Fruit fly (Drosophila melanogaster) whole organism, embryonic: ENCODE measurements around the gene Iru.
A peak's percentile ranks its signal among the peaks of the same experiment; 100 is the strongest.

Experiments
- Bteb2 ChIP-seq: fragments of 200-800 bp; sonication (Bioruptor generic); optimal IDR thresholded peaks from 2 replicates; lab custom pipeline; 2016; ENCODE audit warnings: missing biosample characterization, missing genetic modification characterization
- CG10267 ChIP-seq: fragments of 200-800 bp; sonication (Bioruptor generic); optimal IDR thresholded peaks from 2 replicates; lab custom pipeline; 2018; ENCODE audit warnings: missing biosample characterization, mild to moderate bottlenecking, missing genetic modification characterization, moderate library complexity
- CG10321 ChIP-seq: fragments of 200-800 bp; sonication (Bioruptor generic); IDR thresholded peaks from 2 replicates; pipeline ENCODE4 v1.3.6; 2022; ENCODE audit warnings: missing biosample characterization, missing genetic modification characterization
- CG14441 ChIP-seq: fragments of 200-800 bp; sonication (Bioruptor generic); IDR thresholded peaks from 2 replicates; pipeline ENCODE4 v1.3.6; 2022; ENCODE audit warnings: missing biosample characterization, missing genetic modification characterization
- CG14860 ChIP-seq: fragments of 200-800 bp; sonication (Bioruptor generic); IDR thresholded peaks from 3 replicates; pipeline ENCODE4 v1.3.6; 2022; ENCODE audit warnings: missing biosample characterization, missing genetic modification characterization; ENCODE audit not compliant: partially characterized antibody
- CG15073 ChIP-seq: fragments of 200-800 bp; sonication (Bioruptor generic); optimal IDR thresholded peaks from 2 replicates; lab custom pipeline; 2016; ENCODE audit warnings: missing biosample characterization, missing genetic modification characterization
- CG1603 ChIP-seq: fragments of 200-800 bp; sonication (Bioruptor generic); optimal IDR thresholded peaks from 2 replicates; lab custom pipeline; 2019; ENCODE audit warnings: missing biosample characterization, mild to moderate bottlenecking, missing genetic modification characterization, moderate library complexity
- CG17328 ChIP-seq: fragments of 200-800 bp; sonication (Bioruptor generic); IDR thresholded peaks from 2 replicates; pipeline ENCODE4 v1.3.6; 2022; ENCODE audit warnings: missing biosample characterization, missing genetic modification characterization
- CG2129 ChIP-seq: fragments of 200-800 bp; sonication (Bioruptor generic); IDR thresholded peaks from 2 replicates; pipeline ENCODE4 v1.3.6; 2022; ENCODE audit warnings: missing biosample characterization, missing genetic modification characterization; ENCODE audit not compliant: partially characterized antibody
- CG2199 ChIP-seq: fragments of 200-800 bp; sonication (Bioruptor generic); IDR thresholded peaks from 3 replicates; pipeline ENCODE4 v1.3.6; 2022; ENCODE audit warnings: missing biosample characterization, missing genetic modification characterization
- CG32772 ChIP-seq: fragments of 200-800 bp; sonication (Bioruptor generic); IDR thresholded peaks from 2 replicates; pipeline ENCODE4 v1.3.6; 2022; ENCODE audit warnings: missing biosample characterization, missing genetic modification characterization
- CG34224 ChIP-seq: fragments of 200-800 bp; sonication (Bioruptor generic); IDR thresholded peaks from 3 replicates; pipeline ENCODE4 v1.3.6; 2022; ENCODE audit warnings: missing biosample characterization, missing genetic modification characterization; ENCODE audit not compliant: partially characterized antibody
- CG5953 ChIP-seq: fragments of 200-800 bp; sonication (Bioruptor generic); IDR thresholded peaks from 2 replicates; pipeline ENCODE4 v1.3.6; 2022; ENCODE audit warnings: missing biosample characterization, missing genetic modification characterization
- CG6272 ChIP-seq: fragments of 200-800 bp; sonication (Bioruptor generic); IDR thresholded peaks from 2 replicates; pipeline ENCODE4 v1.3.6; 2022; ENCODE audit warnings: missing biosample characterization, missing genetic modification characterization
- CG6765 ChIP-seq: fragments of 200-800 bp; sonication (Bioruptor generic); optimal IDR thresholded peaks from 3 replicates; lab custom pipeline; 2017; ENCODE audit warnings: missing biosample characterization, mild to moderate bottlenecking, missing genetic modification characterization
- CG8281 ChIP-seq: fragments of 200-800 bp; sonication (Bioruptor generic); optimal IDR thresholded peaks from 2 replicates; lab custom pipeline; 2018; ENCODE audit warnings: missing biosample characterization, mild to moderate bottlenecking, missing genetic modification characterization, moderate library complexity
- CG9437 ChIP-seq: fragments of 200-800 bp; sonication (Bioruptor generic); optimal IDR thresholded peaks from 2 replicates; lab custom pipeline; 2018; ENCODE audit warnings: missing biosample characterization, mild to moderate bottlenecking, missing genetic modification characterization
- ERR ChIP-seq: fragments of 200-800 bp; sonication (Bioruptor generic); optimal IDR thresholded peaks from 2 replicates; lab custom pipeline; 2016; ENCODE audit warnings: missing biosample characterization, missing genetic modification characterization
- Ets65A ChIP-seq: fragments of 200-800 bp; sonication (Bioruptor generic); peaks from one replicate; lab custom pipeline; 2016; ENCODE audit warnings: missing biosample characterization, missing genetic modification characterization
- HLHmδ ChIP-seq: fragments of 200-800 bp; sonication (Bioruptor generic); optimal IDR thresholded peaks from 2 replicates; lab custom pipeline; 2018; ENCODE audit warnings: missing biosample characterization, mild to moderate bottlenecking, missing genetic modification characterization, moderate library complexity
- Hr3 ChIP-seq: fragments of 200-800 bp; sonication (Bioruptor generic); optimal IDR thresholded peaks from 3 replicates; lab custom pipeline; 2016; ENCODE audit warnings: missing biosample characterization, missing genetic modification characterization
- Hr51 ChIP-seq, 2 experiments: fragments of 200-800 bp; sonication (Bioruptor generic); optimal IDR thresholded peaks; 2 replicates in 1 of 2; 3 replicates in 1 of 2; lab custom pipeline; 2016 to 2018; ENCODE audit warnings: missing biosample characterization in 2 of 2, missing genetic modification characterization in 2 of 2, mild to moderate bottlenecking in 1 of 2, moderate library complexity in 1 of 2
- Jarid2 ChIP-seq: fragments of 200-800 bp; sonication (Bioruptor generic); optimal IDR thresholded peaks from 3 replicates; lab custom pipeline; 2017; ENCODE audit warnings: mild to moderate bottlenecking, missing biosample characterization, missing genetic modification reagents, missing genetic modification characterization
- MESR4 ChIP-seq: fragments of 200-800 bp; sonication (Bioruptor generic); optimal IDR thresholded peaks from 2 replicates; lab custom pipeline; 2018; ENCODE audit warnings: missing biosample characterization, mild to moderate bottlenecking, missing genetic modification characterization, moderate library complexity
- Mes4 ChIP-seq: fragments of 200-800 bp; sonication (Bioruptor generic); optimal IDR thresholded peaks from 2 replicates; lab custom pipeline; 2016; ENCODE audit warnings: missing biosample characterization, missing genetic modification characterization
- Nf-YB ChIP-seq: fragments of 200-800 bp; sonication (Bioruptor generic); optimal IDR thresholded peaks from 3 replicates; lab custom pipeline; 2019; ENCODE audit warnings: missing biosample characterization, mild to moderate bottlenecking, missing genetic modification characterization, moderate library complexity
- Ptx1 ChIP-seq: fragments of 200-800 bp; sonication (Bioruptor generic); IDR thresholded peaks from 2 replicates; pipeline ENCODE4 v1.3.6; 2022; ENCODE audit warnings: missing biosample characterization, missing genetic modification characterization
- Six4 ChIP-seq: fragments of 200-800 bp; sonication (Bioruptor generic); optimal IDR thresholded peaks from 2 replicates; lab custom pipeline; 2016; ENCODE audit warnings: missing biosample characterization, missing genetic modification characterization
- Sox100B ChIP-seq: fragments of 200-800 bp; sonication (Bioruptor generic); optimal IDR thresholded peaks from 3 replicates; lab custom pipeline; 2018; ENCODE audit warnings: missing biosample characterization, mild to moderate bottlenecking, missing genetic modification characterization
- Usf ChIP-seq: fragments of 200-800 bp; sonication (Bioruptor generic); optimal IDR thresholded peaks from 2 replicates; lab custom pipeline; 2017; ENCODE audit warnings: missing genotype, missing biosample characterization, missing genetic modification characterization
- aop ChIP-seq: fragments of 200-800 bp; sonication (Bioruptor generic); IDR thresholded peaks from 2 replicates; pipeline ENCODE4 v1.3.6; 2022; ENCODE audit warnings: missing biosample characterization, missing genetic modification characterization
- ash1 ChIP-seq: fragments of 200-800 bp; sonication (Bioruptor generic); optimal IDR thresholded peaks from 2 replicates; lab custom pipeline; 2018; ENCODE audit warnings: missing biosample characterization, mild to moderate bottlenecking, missing genetic modification characterization
- bigmax ChIP-seq: fragments of 200-800 bp; sonication (Bioruptor generic); optimal IDR thresholded peaks from 2 replicates; lab custom pipeline; 2018; ENCODE audit warnings: missing biosample characterization, mild to moderate bottlenecking, missing genetic modification characterization
- da ChIP-seq: fragments of 200-800 bp; sonication (Bioruptor generic); optimal IDR thresholded peaks from 2 replicates; lab custom pipeline; 2016; ENCODE audit warnings: missing biosample characterization, missing genetic modification characterization
- grn ChIP-seq: fragments of 200-800 bp; sonication (Bioruptor generic); optimal IDR thresholded peaks from 3 replicates; lab custom pipeline; 2017; ENCODE audit warnings: missing biosample characterization, missing genetic modification characterization
- nerfin-1 ChIP-seq: fragments of 200-800 bp; sonication (Bioruptor generic); optimal IDR thresholded peaks from 3 replicates; lab custom pipeline; 2019; ENCODE audit warnings: missing biosample characterization, mild to moderate bottlenecking, missing genetic modification characterization, moderate library complexity
- oc ChIP-seq: fragments of 200-800 bp; sonication (Bioruptor generic); optimal IDR thresholded peaks from 2 replicates; lab custom pipeline; 2018; ENCODE audit warnings: missing biosample characterization, mild to moderate bottlenecking, missing genetic modification characterization, moderate library complexity
- pan ChIP-seq, 4 experiments: fragments of >200 bp in 3 of 4; fragments of 200-800 bp in 1 of 4; sonication (Bioruptor generic) in 1 of 4; optimal IDR thresholded peaks in 3 of 4; IDR thresholded peaks in 1 of 4; 2 replicates each; pipeline versions ENCODE4 v1.3.6 to Lab custom; 2017 to 2022; ENCODE audit warnings: missing biosample characterization in 2 of 4, missing genetic modification characterization in 2 of 4, mixed read lengths in 1 of 4
- peb ChIP-seq: fragments of 200-800 bp; sonication (Bioruptor generic); IDR thresholded peaks from 2 replicates; pipeline ENCODE4 v1.3.6; 2022; ENCODE audit warnings: missing biosample characterization, missing genetic modification characterization
- pros ChIP-seq: fragments of 200-800 bp; sonication (Bioruptor generic); optimal IDR thresholded peaks from 3 replicates; lab custom pipeline; 2019; ENCODE audit warnings: missing biosample characterization, mild to moderate bottlenecking, missing genetic modification characterization, moderate library complexity
- sob ChIP-seq: fragments of 200-800 bp; sonication (Bioruptor generic); IDR thresholded peaks from 2 replicates; pipeline ENCODE4 v1.3.6; 2022; ENCODE audit warnings: missing biosample characterization, missing genetic modification characterization
- tap ChIP-seq: fragments of 200-800 bp; optimal IDR thresholded peaks from 3 replicates; lab custom pipeline; 2019; ENCODE audit warnings: missing biosample characterization, mild to moderate bottlenecking, missing genetic modification characterization, moderate library complexity
- ttk ChIP-seq: fragments of 200-800 bp; sonication (Bioruptor generic); IDR thresholded peaks from 2 replicates; pipeline ENCODE4 v2.1.2; 2022; ENCODE audit warnings: missing biosample characterization, missing genetic modification characterization
- twi ChIP-seq: fragments of 200-800 bp; optimal IDR thresholded peaks from 2 replicates; lab custom pipeline; 2019; ENCODE audit warnings: missing biosample characterization, mild to moderate bottlenecking, missing genetic modification characterization, moderate library complexity
- unc-4 ChIP-seq: fragments of 200-800 bp; sonication (Bioruptor generic); IDR thresholded peaks from 2 replicates; pipeline ENCODE4 v1.3.6; 2022; ENCODE audit warnings: missing biosample characterization, missing genetic modification characterization; ENCODE audit not compliant: partially characterized antibody
- wor ChIP-seq: fragments of 200-800 bp; sonication (Bioruptor generic); IDR thresholded peaks from 2 replicates; pipeline ENCODE4 v1.3.6; 2022; ENCODE audit warnings: missing biosample characterization, missing genetic modification characterization

The Iru gene

DNA sequence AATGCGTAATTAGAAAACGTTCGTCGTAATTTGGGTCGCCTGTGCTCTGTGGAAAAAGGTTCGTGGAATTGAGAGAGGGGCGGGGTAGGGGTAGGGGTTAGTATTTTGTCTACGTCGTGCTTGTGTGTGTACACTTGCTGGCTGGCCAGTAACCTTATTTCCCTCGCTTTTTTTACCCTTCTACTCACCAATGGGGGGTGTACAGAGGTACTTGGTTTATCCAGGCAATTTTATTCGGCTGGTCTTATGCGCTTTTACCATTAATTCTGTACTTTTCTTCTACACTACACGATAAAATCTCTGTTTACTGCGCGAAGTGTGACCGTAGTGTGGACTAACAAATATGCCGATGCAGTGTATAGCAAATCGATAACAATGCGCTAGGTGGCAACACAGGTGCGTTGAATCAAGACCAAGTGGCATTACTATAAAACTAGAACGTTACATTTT is 13.5 kb downstream of the Iru start, which contains the start of gene tgo (continued):
- TF ChIP-seq CG32772 (no peak), CG1603 (tag; lab: Kevin White, UChicago) (peak; percentile 82), wor (GFP tag; lab: Robert Waterston, UW) (no peak), Ets65A (GFP tag; lab: Kevin White, UChicago) (no peak), Nf-YB (GFP tag; lab: Kevin White, UChicago) (peak; percentile 12), Ptx1 (no peak), Sox100B (GFP tag; lab: Kevin White, UChicago) (no peak), Usf (no peak), Hr3 (GFP tag; lab: Kevin White, UChicago) (no peak), CG6765 (GFP tag; lab: Kevin White, UChicago) (no peak), CG17328 (GFP tag; lab: Robert Waterston, UW) (no peak)
- TF ChIP-seq, all 482 proteins: peak for 91

DNA sequence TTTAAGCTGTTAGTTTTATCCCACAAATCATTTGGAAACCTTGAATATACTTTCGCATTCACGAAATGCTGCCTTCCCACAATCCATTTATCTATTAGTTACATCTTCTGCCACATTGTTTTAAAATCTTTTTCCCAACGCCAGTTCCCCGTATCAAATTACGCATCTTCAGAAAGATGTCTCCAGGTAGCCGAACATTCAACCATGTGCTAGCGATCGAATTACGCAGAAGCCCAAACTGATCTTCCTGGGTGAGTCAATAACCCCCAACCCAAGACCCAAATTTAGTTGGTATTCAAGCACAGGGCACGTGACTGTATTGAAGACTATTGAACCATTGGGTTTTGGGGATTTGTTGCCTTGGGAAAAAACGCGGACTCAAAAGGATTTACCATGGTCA is 17.7 kb downstream of the Iru start:
- peak; percentile 89 for TF ChIP-seq twi
- TF ChIP-seq CG5953: no peak
- TF ChIP-seq grn (GFP tag; lab: Kevin White, UChicago): peak; percentile 9
- peak; percentile 96 for TF ChIP-seq pros (GFP tag; lab: Kevin White, UChicago)
- TF ChIP-seq CG2199 (GFP tag; lab: Robert Waterston, UW): 0 out of 3 replicates have a peak, but pooled peaks have one; percentile 26
- no peak for TF ChIP-seq Mes4 (GFP tag; lab: Kevin White, UChicago)
- TF ChIP-seq HLHmδ (GFP tag; lab: Kevin White, UChicago): peak; percentile 34
- TF ChIP-seq Six4 (GFP tag; lab: Kevin White, UChicago): peak; percentile 12

- TF ChIP-seq Mes4 (GFP tag; lab: Kevin White, UChicago): no peak
- TF ChIP-seq CG34224 (GFP tag; lab: Robert Waterston, UW): no peak
- TF ChIP-seq nerfin-1: peak; percentile 20
- TF ChIP-seq Hr51 (GFP tag; optimal IDR thresholded peaks at IDR 0.05; lab: Kevin White, UChicago): no peak
- TF ChIP-seq Usf: no peak
- TF ChIP-seq oc (tag; lab: Kevin White, UChicago): peak; percentile 50
- no peak for TF ChIP-seq unc-4 (GFP tag; lab: Robert Waterston, UW)
- no peak for TF ChIP-seq Bteb2 (GFP tag; lab: Kevin White, UChicago)
- TF ChIP-seq peb (GFP tag; lab: Robert Waterston, UW): no peak
- TF ChIP-seq CG2129 (GFP tag; lab: Robert Waterston, UW): no peak
- peak; percentile 58 for TF ChIP-seq tap
- TF ChIP-seq ash1 (GFP tag; lab: Kevin White, UChicago): no peak
- no peak for TF ChIP-seq CG14441
- peak; percentile 75 for TF ChIP-seq da (GFP tag; lab: Kevin White, UChicago)
- TF ChIP-seq pros (GFP tag; lab: Kevin White, UChicago): peak; percentile 100
- no peak for TF ChIP-seq CG10321 (GFP tag; lab: Robert Waterston, UW)
- TF ChIP-seq CG10267 (tag; lab: Kevin White, UChicago): no peak
- TF ChIP-seq CG15073 (GFP tag; lab: Kevin White, UChicago): no peak
- no peak for TF ChIP-seq ttk (GFP tag; lab: Robert Waterston, UW)
- no peak for TF ChIP-seq sob (GFP tag; lab: Robert Waterston, UW)
- TF ChIP-seq CG14860 (GFP tag; lab: Robert Waterston, UW): no peak
- no peak for TF ChIP-seq bigmax (GFP tag; lab: Kevin White, UChicago)
- no peak for TF ChIP-seq aop (GFP tag; lab: Robert Waterston, UW)
- no peak for TF ChIP-seq ERR (GFP tag; lab: Kevin White, UChicago)
- no peak for TF ChIP-seq CG8281 (tag; lab: Kevin White, UChicago)
- no peak for TF ChIP-seq CG6272
- TF ChIP-seq pan (optimal IDR thresholded peaks at IDR 0.05; lab: Kevin White, UChicago): no peak
- no peak for TF ChIP-seq pan (GFP tag; optimal IDR thresholded peaks at IDR 0.05 in 1 of 2, IDR thresholded peaks at IDR 0.05 in 1 of 2)
- TF ChIP-seq MESR4 (GFP tag; lab: Kevin White, UChicago): no peak
- TF ChIP-seq Jarid2 (GFP tag; lab: Kevin White, UChicago): no peak
- TF ChIP-seq CG9437 (GFP tag; lab: Kevin White, UChicago): no peak
Measured at dm6 chr3R:9024835-9025510, 18.7 kb downstream of the Iru start.
